6 worm cellular contexts compared by ENCODE assay signal in the genomic region with DNA sequence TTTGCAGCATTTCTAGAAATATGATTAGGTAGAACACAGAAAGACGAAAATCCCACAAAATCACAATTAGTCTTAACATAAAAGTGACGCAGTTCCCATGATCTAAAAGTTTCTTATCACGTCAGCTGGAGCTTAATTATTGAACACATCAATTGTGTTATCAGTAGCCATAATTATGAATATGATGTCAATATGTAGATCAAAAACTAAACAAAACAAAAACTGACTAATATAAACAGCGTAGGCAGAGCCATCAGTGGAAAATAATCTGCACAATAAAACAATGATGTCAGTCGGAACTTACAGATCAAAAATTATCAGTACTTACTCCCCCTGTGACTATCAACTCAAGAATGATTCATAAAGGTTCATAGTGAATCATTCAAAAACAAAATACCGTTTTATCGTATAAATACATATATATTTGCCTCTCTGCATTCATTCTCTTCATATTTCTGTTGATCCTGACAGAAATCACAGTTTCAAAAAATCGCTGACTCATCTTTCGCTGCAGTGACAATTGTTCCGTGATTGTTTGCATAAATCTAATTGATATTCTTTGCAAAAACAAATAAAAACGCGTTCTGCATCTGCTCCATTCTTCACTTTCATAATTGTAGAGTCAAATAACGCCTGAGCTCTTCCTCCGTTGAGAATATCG.
TF ChIP-seq lines count a peak whose summit lies in the region.

TSS of gene srr-6 (plus strand) at position 611 of the 661 bp plus-strand sequence.

TF ChIP-seq in whole organism, L1 larva, 84 proteins besides CTCF, POLR2A, EP300 and RAD21:
- TF ChIP-seq lin-15B (tag; optimal IDR thresholded peaks at IDR 0.05; lab: Kevin White, UChicago): no peak
- TF ChIP-seq nhr-71 (tag; optimal IDR thresholded peaks at IDR 0.05; lab: Kevin White, UChicago): no peak
- peak; percentile 47 for TF ChIP-seq elt-2 (tag; optimal IDR thresholded peaks at IDR 0.05; lab: Kevin White, UChicago)
TF ChIP-seq in whole organism, L1 larva: peak in this region for 1.

TF ChIP-seq in whole organism, L2 larva, 48 proteins besides CTCF, POLR2A, EP300 and RAD21:
- peak; percentile 71 for TF ChIP-seq fos-1 (tag; optimal IDR thresholded peaks at IDR 0.05; lab: Kevin White, UChicago)
- no peak for TF ChIP-seq nhr-25 (tag; optimal IDR thresholded peaks at IDR 0.05; lab: Kevin White, UChicago)
- no peak for TF ChIP-seq peb-1 (tag; optimal IDR thresholded peaks at IDR 0.05; lab: Kevin White, UChicago)
- TF ChIP-seq sma-3 (GFP tag; optimal IDR thresholded peaks at IDR 0.05; lab: Kevin White, UChicago): no peak

TF ChIP-seq in whole organism, L3 larva, 47 proteins besides CTCF, POLR2A, EP300 and RAD21:
- TF ChIP-seq ZK546.5 (tag; optimal IDR thresholded peaks at IDR 0.05; lab: Kevin White, UChicago) (no peak), fkh-2 (tag; optimal IDR thresholded peaks at IDR 0.05; lab: Kevin White, UChicago) (no peak), elt-2 (tag; optimal IDR thresholded peaks at IDR 0.05; lab: Kevin White, UChicago) (peak; percentile 80), ceh-16 (tag; optimal IDR thresholded peaks at IDR 0.05; lab: Kevin White, UChicago) (no peak), lin-39 (tag; optimal IDR thresholded peaks at IDR 0.05; lab: Kevin White, UChicago) (no peak), pqm-1 (tag; optimal IDR thresholded peaks at IDR 0.05; lab: Kevin White, UChicago) (peak; percentile 97), egl-27 (tag; optimal IDR thresholded peaks at IDR 0.05; lab: Kevin White, UChicago) (peak; percentile 28), jun-1 (tag; optimal IDR thresholded peaks at IDR 0.05; lab: Kevin White, UChicago) (peak; percentile 66)

TF ChIP-seq in whole organism, L4 larva, 104 proteins besides CTCF, POLR2A, EP300 and RAD21:
- TF ChIP-seq lim-7 (GFP tag; IDR thresholded peaks at IDR 0.05; lab: Robert Waterston, UW): no peak
- TF ChIP-seq mdl-1 (tag; optimal IDR thresholded peaks at IDR 0.05; lab: Kevin White, UChicago): peak in 1 of 2 experiments; percentile 42
- TF ChIP-seq snpc-4 (tag; optimal IDR thresholded peaks at IDR 0.05; lab: Kevin White, UChicago): no peak
- TF ChIP-seq hif-1 (tag; optimal IDR thresholded peaks at IDR 0.05; lab: Kevin White, UChicago): peak in 1 of 2 experiments; percentile 15
- TF ChIP-seq dmd-6 (GFP tag; IDR thresholded peaks at IDR 0.05; lab: Robert Waterston, UW): peak; percentile 66
- peak; percentile 63 for TF ChIP-seq nhr-77 (tag; optimal IDR thresholded peaks at IDR 0.05; lab: Kevin White, UChicago)
- no peak for TF ChIP-seq F37D6.2 (tag; optimal IDR thresholded peaks at IDR 0.05; lab: Kevin White, UChicago)
- no peak for TF ChIP-seq arid-1 (GFP tag; conservative IDR thresholded peaks at IDR 0.05; lab: Robert Waterston, UW)
- TF ChIP-seq daf-16 (GFP tag; optimal IDR thresholded peaks at IDR 0.05; lab: Kevin White, UChicago): no peak
- TF ChIP-seq daf-16 (tag; optimal IDR thresholded peaks at IDR 0.05; lab: Kevin White, UChicago): peak; percentile 61
- TF ChIP-seq unc-62 (GFP tag; optimal IDR thresholded peaks at IDR 0.05 in 1 of 2; lab: Kevin White, UChicago): peak in 1 of 2 experiments; percentile 88
- no peak for TF ChIP-seq unc-62 (tag; optimal IDR thresholded peaks at IDR 0.05; lab: Kevin White, UChicago)
- TF ChIP-seq hlh-11 (tag; optimal IDR thresholded peaks at IDR 0.05; lab: Kevin White, UChicago): peak; percentile 54
- no peak for TF ChIP-seq duxl-1 (tag; optimal IDR thresholded peaks at IDR 0.05; lab: Kevin White, UChicago; ENCODE audit: poor library complexity)
- TF ChIP-seq ceh-20 (GFP tag; IDR thresholded peaks at IDR 0.05; lab: Robert Waterston, UW): no peak
- TF ChIP-seq nhr-28 (tag; optimal IDR thresholded peaks at IDR 0.05; lab: Kevin White, UChicago): peak; percentile 53
- peak; percentile 20; the same call in 1 of the 2 replicates for TF ChIP-seq php-3 (GFP tag; IDR thresholded peaks at IDR 0.05; lab: Robert Waterston, UW)
- no peak for TF ChIP-seq lin-38 (GFP tag; IDR thresholded peaks at IDR 0.05; lab: Robert Waterston, UW)
- TF ChIP-seq pqm-1 (tag; optimal IDR thresholded peaks at IDR 0.05; lab: Kevin White, UChicago): peak; percentile 68

TF ChIP-seq in whole organism, late embryonic, 69 proteins besides CTCF, POLR2A, EP300 and RAD21:
- TF ChIP-seq npax-4 (tag; optimal IDR thresholded peaks at IDR 0.05; lab: Kevin White, UChicago) (no peak), elt-2 (tag; optimal IDR thresholded peaks at IDR 0.05; lab: Kevin White, UChicago) (peak; percentile 80), ceh-18 (tag; optimal IDR thresholded peaks at IDR 0.05; lab: Kevin White, UChicago) (no peak), fkh-6 (tag; optimal IDR thresholded peaks at IDR 0.05; lab: Kevin White, UChicago) (no peak), ceh-14 (tag; optimal IDR thresholded peaks at IDR 0.05; lab: Kevin White, UChicago) (no peak)

TF ChIP-seq in whole organism, young adult, 124 proteins besides CTCF, POLR2A, EP300 and RAD21:
- TF ChIP-seq F55B11.4 (tag; optimal IDR thresholded peaks at IDR 0.05; lab: Kevin White, UChicago; ENCODE audit: borderline replicate concordance, insufficient read depth): no peak
- TF ChIP-seq sptf-2 (GFP tag; optimal IDR thresholded peaks at IDR 0.05; lab: Kevin White, UChicago): no peak
- no peak for TF ChIP-seq B0035.1 (tag; optimal IDR thresholded peaks at IDR 0.05; lab: Kevin White, UChicago)
- TF ChIP-seq unc-62 (GFP tag; optimal IDR thresholded peaks at IDR 0.05; lab: Kevin White, UChicago): peak; percentile 59
- TF ChIP-seq T26A5.8 (tag; optimal IDR thresholded peaks at IDR 0.05; lab: Kevin White, UChicago): no peak
- TF ChIP-seq unc-130 (GFP tag; optimal IDR thresholded peaks at IDR 0.05; lab: Kevin White, UChicago): no peak
- TF ChIP-seq ztf-25 (GFP tag; IDR thresholded peaks at IDR 0.05; lab: Robert Waterston, UW): no peak
- TF ChIP-seq zim-3 (tag; optimal IDR thresholded peaks at IDR 0.05; lab: Kevin White, UChicago): no peak
- TF ChIP-seq rcor-1 (GFP tag; IDR thresholded peaks at IDR 0.05; lab: Robert Waterston, UW): no peak
- TF ChIP-seq nhr-80 (tag; optimal IDR thresholded peaks at IDR 0.05; lab: Kevin White, UChicago): peak; percentile 31
- TF ChIP-seq dox-1 (GFP tag; IDR thresholded peaks at IDR 0.05; lab: Robert Waterston, UW): no peak
